Worm (Caenorhabditis elegans) whole organism, L3 larva: ENCODE data around the gene R05G6.3.

Experiments used
- R02D3.7 ChIP-seq: fragments of 150-350 bp; optimal IDR thresholded peaks from 2 replicates; lab custom pipeline; 2014; ENCODE audit warnings: missing biosample characterization, missing genetic modification characterization
- ZK546.5 ChIP-seq: sonication (generic microtip); optimal IDR thresholded peaks from 2 replicates; lab custom pipeline; 2017; ENCODE audit warnings: missing biosample characterization, missing genetic modification characterization
- aly-2 ChIP-seq: fragments of 150-350 bp; optimal IDR thresholded peaks from 2 replicates; lab custom pipeline; 2014; ENCODE audit warnings: missing biosample characterization, missing genetic modification characterization
- ama-1 ChIP-seq: fragments of 150-350 bp; optimal IDR thresholded peaks from 2 replicates; lab custom pipeline; 2018
- ceh-16 ChIP-seq: sonication (generic microtip); optimal IDR thresholded peaks from 2 replicates; lab custom pipeline; 2017; ENCODE audit warnings: missing biosample characterization, missing genetic modification characterization
- ceh-28 ChIP-seq: fragments of 150-350 bp; optimal IDR thresholded peaks from 2 replicates; lab custom pipeline; 2014; ENCODE audit warnings: missing biosample characterization, missing genetic modification reagents, missing genetic modification characterization
- ceh-82 ChIP-seq: fragments of 150-350 bp; optimal IDR thresholded peaks from 2 replicates; lab custom pipeline; 2014; ENCODE audit warnings: missing biosample characterization, missing genetic modification characterization
- ceh-9 ChIP-seq: sonication (generic microtip); optimal IDR thresholded peaks from 2 replicates; lab custom pipeline; 2018; ENCODE audit warnings: missing biosample characterization, missing genetic modification characterization
- daf-12 ChIP-seq: fragments of 150-350 bp; optimal IDR thresholded peaks from 2 replicates; lab custom pipeline; 2014; ENCODE audit warnings: missing biosample characterization, missing genetic modification reagents, missing genetic modification characterization
- egl-27 ChIP-seq: sonication (generic microtip); optimal IDR thresholded peaks from 4 replicates; lab custom pipeline; 2017; ENCODE audit warnings: missing biosample characterization, missing genetic modification reagents, missing genetic modification characterization
- egl-5 ChIP-seq: fragments of 150-350 bp; optimal IDR thresholded peaks from 2 replicates; lab custom pipeline; 2017; ENCODE audit warnings: missing biosample characterization, missing genetic modification reagents, missing genetic modification characterization, inconsistent platforms
- elt-1 ChIP-seq: fragments of 150-350 bp; optimal IDR thresholded peaks from 2 replicates; lab custom pipeline; 2014; ENCODE audit warnings: missing biosample characterization, missing genetic modification characterization
- elt-2 ChIP-seq: sonication (generic microtip); optimal IDR thresholded peaks from 2 replicates; lab custom pipeline; 2016; ENCODE audit warnings: missing genetic modification reagents, mild to moderate bottlenecking, missing genetic modification characterization, missing compliant biosample characterization
- elt-3 ChIP-seq, 3 experiments: fragments of 150-350 bp in 1 of 3; sonication (generic microtip) in 2 of 3; optimal IDR thresholded peaks; 2 replicates in 2 of 3; 4 replicates in 1 of 3; lab custom pipeline; 2014 to 2017; ENCODE audit warnings: missing biosample characterization in 3 of 3, missing genetic modification characterization in 3 of 3
- eor-1 ChIP-seq, 2 experiments: fragments of 150-350 bp; optimal IDR thresholded peaks; 2 replicates each; lab custom pipeline; 2014 to 2018; ENCODE audit warnings: missing biosample characterization in 2 of 2, missing genetic modification characterization in 2 of 2
- fkh-10 ChIP-seq: sonication (generic microtip); optimal IDR thresholded peaks from 2 replicates; lab custom pipeline; 2017; ENCODE audit warnings: missing biosample characterization, missing genetic modification reagents, missing genetic modification characterization
- fkh-2 ChIP-seq: fragments of 150-350 bp; optimal IDR thresholded peaks from 2 replicates; lab custom pipeline; 2014; ENCODE audit warnings: missing biosample characterization, missing genetic modification reagents, missing genetic modification characterization
- fos-1 ChIP-seq: fragments of 150-350 bp; optimal IDR thresholded peaks from 2 replicates; lab custom pipeline; 2014; ENCODE audit warnings: missing biosample characterization, missing genetic modification characterization
- hmg-11 ChIP-seq: sonication (generic microtip); optimal IDR thresholded peaks from 2 replicates; lab custom pipeline; 2016; ENCODE audit warnings: missing genetic modification characterization, missing compliant biosample characterization
- jun-1 ChIP-seq: fragments of 150-350 bp; optimal IDR thresholded peaks from 2 replicates; lab custom pipeline; 2014; ENCODE audit warnings: missing biosample characterization, missing genetic modification reagents, missing genetic modification characterization
- lin-15B ChIP-seq: fragments of 150-350 bp; optimal IDR thresholded peaks from 2 replicates; lab custom pipeline; 2014; ENCODE audit warnings: missing biosample characterization, missing genetic modification characterization
- lin-39 ChIP-seq: fragments of 150-350 bp; optimal IDR thresholded peaks from 2 replicates; lab custom pipeline; 2018; ENCODE audit warnings: missing biosample characterization, missing genetic modification reagents, missing genetic modification characterization
- lsy-12 ChIP-seq: sonication (generic microtip); optimal IDR thresholded peaks from 2 replicates; lab custom pipeline; 2016; ENCODE audit warnings: mild to moderate bottlenecking, missing genetic modification characterization, missing compliant biosample characterization
- mdl-1 ChIP-seq: fragments of 150-350 bp; optimal IDR thresholded peaks from 2 replicates; lab custom pipeline; 2014; ENCODE audit warnings: missing biosample characterization, missing genetic modification characterization
- mml-1 ChIP-seq: fragments of 150-350 bp; sonication (generic microtip); optimal IDR thresholded peaks from 3 replicates; lab custom pipeline; 2014; ENCODE audit warnings: missing biosample characterization, missing genetic modification characterization
- nfya-1 ChIP-seq: sonication (generic microtip); optimal IDR thresholded peaks from 2 replicates; lab custom pipeline; 2017; ENCODE audit warnings: missing genetic modification characterization, mild to moderate bottlenecking, missing compliant biosample characterization, antibody characterized with exemption, moderate library complexity; ENCODE audit not compliant: insufficient read depth
- nhr-11 ChIP-seq: fragments of 150-350 bp; optimal IDR thresholded peaks from 2 replicates; lab custom pipeline; 2014; ENCODE audit warnings: missing biosample characterization, missing genetic modification characterization
- nhr-12 ChIP-seq: fragments of 150-350 bp; optimal IDR thresholded peaks from 2 replicates; lab custom pipeline; 2014; ENCODE audit warnings: missing biosample characterization, missing genetic modification characterization
- nhr-23 ChIP-seq: fragments of 150-350 bp; optimal IDR thresholded peaks from 2 replicates; lab custom pipeline; 2014; ENCODE audit warnings: missing biosample characterization, missing genetic modification reagents, missing genetic modification characterization
- nhr-237 ChIP-seq: fragments of 150-350 bp; optimal IDR thresholded peaks from 2 replicates; lab custom pipeline; 2014; ENCODE audit warnings: missing biosample characterization, missing genetic modification characterization
- nhr-25 ChIP-seq: sonication (generic microtip); optimal IDR thresholded peaks from 2 replicates; lab custom pipeline; 2017; ENCODE audit warnings: missing biosample characterization, missing genetic modification characterization
- nhr-28 ChIP-seq: fragments of 150-350 bp; optimal IDR thresholded peaks from 2 replicates; lab custom pipeline; 2014; ENCODE audit warnings: missing biosample characterization, missing genetic modification characterization
- nhr-43 ChIP-seq: sonication (generic microtip); optimal IDR thresholded peaks from 2 replicates; lab custom pipeline; 2016; ENCODE audit warnings: mild to moderate bottlenecking, missing genetic modification characterization, missing compliant biosample characterization; ENCODE audit not compliant: poor library complexity, severe bottlenecking
- nhr-67 ChIP-seq: fragments of 150-350 bp; optimal IDR thresholded peaks from 2 replicates; lab custom pipeline; 2014; ENCODE audit warnings: missing biosample characterization, missing genetic modification characterization
- nhr-76 ChIP-seq: fragments of 150-350 bp; sonication (generic microtip); optimal IDR thresholded peaks from 5 replicates; lab custom pipeline; 2014; ENCODE audit warnings: missing biosample characterization, missing genetic modification characterization
- nhr-77 ChIP-seq: fragments of 150-350 bp; optimal IDR thresholded peaks from 2 replicates; lab custom pipeline; 2014; ENCODE audit warnings: missing biosample characterization, missing genetic modification characterization
- pha-4 ChIP-seq: fragments of 150-350 bp; optimal IDR thresholded peaks from 2 replicates; lab custom pipeline; 2014; ENCODE audit warnings: missing biosample characterization, missing genetic modification reagents, missing genetic modification characterization
- pqm-1 ChIP-seq: fragments of 150-350 bp; optimal IDR thresholded peaks from 2 replicates; lab custom pipeline; 2017; ENCODE audit warnings: missing biosample characterization, missing genetic modification characterization, inconsistent platforms
- sea-2 ChIP-seq: fragments of 150-350 bp; sonication (generic microtip); optimal IDR thresholded peaks from 4 replicates; lab custom pipeline; 2014; ENCODE audit warnings: missing biosample characterization, missing genetic modification reagents, missing genetic modification characterization
- skn-1 ChIP-seq: fragments of 150-350 bp; optimal IDR thresholded peaks from 2 replicates; lab custom pipeline; 2014; ENCODE audit warnings: missing biosample characterization, missing genetic modification characterization
- snpc-4 ChIP-seq: fragments of 150-350 bp; optimal IDR thresholded peaks from 2 replicates; lab custom pipeline; 2014; ENCODE audit warnings: missing biosample characterization, missing genetic modification characterization
- tbx-2 ChIP-seq: sonication (generic microtip); optimal IDR thresholded peaks from 2 replicates; lab custom pipeline; 2016; ENCODE audit warnings: mild to moderate bottlenecking, missing genetic modification characterization, missing compliant biosample characterization
- unc-39 ChIP-seq: sonication (generic microtip); optimal IDR thresholded peaks from 4 replicates; lab custom pipeline; 2017; ENCODE audit warnings: missing biosample characterization, missing genetic modification characterization
- unc-62 ChIP-seq: fragments of 150-350 bp; sonication (generic microtip); optimal IDR thresholded peaks from 4 replicates; lab custom pipeline; 2014; ENCODE audit warnings: missing biosample characterization, missing genetic modification reagents, missing genetic modification characterization
- zag-1 ChIP-seq: fragments of 150-350 bp; optimal IDR thresholded peaks from 2 replicates; lab custom pipeline; 2014; ENCODE audit warnings: missing biosample characterization, missing genetic modification characterization
- ztf-11 ChIP-seq: fragments of 150-350 bp; optimal IDR thresholded peaks from 2 replicates; lab custom pipeline; 2014; ENCODE audit warnings: missing biosample characterization, missing genetic modification characterization
- ztf-4 ChIP-seq: fragments of 150-350 bp; optimal IDR thresholded peaks from 2 replicates; lab custom pipeline; 2014; ENCODE audit warnings: missing biosample characterization, missing genetic modification characterization

The R05G6.3 gene

ce11 chrIV:7507305-7507704, 9.0 kb upstream of the R05G6.3 start:
- TF ChIP-seq ama-1 (lab: Kevin White, UChicago) = peak; percentile 83
- no peak for TF ChIP-seq ztf-4 (tag; lab: Kevin White, UChicago)
- TF ChIP-seq nhr-25 (tag; lab: Kevin White, UChicago) = peak; percentile 33
- TF ChIP-seq egl-27 = no peak
- no peak for TF ChIP-seq lsy-12
- TF ChIP-seq elt-2 (tag; lab: Kevin White, UChicago) = peak; percentile 37
- TF ChIP-seq eor-1 (tag; optimal IDR thresholded peaks at IDR 0.05; lab: Kevin White, UChicago) = no peak
- peak; percentile 52 for TF ChIP-seq nhr-43 (tag; lab: Kevin White, UChicago)
- no peak for TF ChIP-seq ceh-28 (tag; lab: Kevin White, UChicago)
- no peak for TF ChIP-seq unc-62 (GFP tag; lab: Kevin White, UChicago)
- no peak for TF ChIP-seq nhr-67 (tag; lab: Kevin White, UChicago)
- peak; percentile 29 for TF ChIP-seq nhr-23 (tag; lab: Kevin White, UChicago)
- peak; percentile 66 for TF ChIP-seq pha-4 (tag; lab: Kevin White, UChicago)
- no peak for TF ChIP-seq sea-2 (GFP tag; lab: Kevin White, UChicago)
- TF ChIP-seq skn-1 = no peak
- TF ChIP-seq tbx-2 (tag; lab: Kevin White, UChicago) = no peak
- peak; percentile 23 for TF ChIP-seq lin-15B
- no peak for TF ChIP-seq elt-3 (tag; optimal IDR thresholded peaks at IDR 0.05; lab: Kevin White, UChicago)
- TF ChIP-seq pqm-1 (tag; lab: Kevin White, UChicago) = no peak
- no peak for TF ChIP-seq ztf-11 (tag; lab: Kevin White, UChicago)
- TF ChIP-seq elt-1 (tag; lab: Kevin White, UChicago) = no peak
- TF ChIP-seq jun-1 (tag; lab: Kevin White, UChicago) = no peak
- no peak for TF ChIP-seq nhr-77
- no peak for TF ChIP-seq nhr-28 (tag; lab: Kevin White, UChicago)
- TF ChIP-seq, all 47 proteins: peak for 7

ce11 chrIV:7507841-7508509, 8.4 kb upstream of the R05G6.3 start, which contains the start of the genes vdac-1 and R05G6.5:
Gene vdac-1, minus strand, starts transcription at chrIV:7507891.
Gene R05G6.5, plus strand, starts transcription at chrIV:7508367.
- TF ChIP-seq ztf-4 (tag; lab: Kevin White, UChicago) = no peak
- TF ChIP-seq unc-62 (GFP tag; lab: Kevin White, UChicago) = peak; percentile 18
- no peak for TF ChIP-seq nhr-11
- TF ChIP-seq aly-2 = no peak
- peak; percentile 71 for TF ChIP-seq egl-5 (tag; lab: Kevin White, UChicago)
- TF ChIP-seq sea-2 (GFP tag; lab: Kevin White, UChicago) = no peak
- TF ChIP-seq ceh-28 (tag; lab: Kevin White, UChicago) = peak; percentile 42
- peak; percentile 66 for TF ChIP-seq lsy-12
- TF ChIP-seq unc-39 = no peak
- no peak for TF ChIP-seq ztf-11 (tag; lab: Kevin White, UChicago)
- no peak for TF ChIP-seq daf-12
- TF ChIP-seq nhr-77 = no peak
- no peak for TF ChIP-seq eor-1 (tag; optimal IDR thresholded peaks at IDR 0.05; lab: Kevin White, UChicago)
- no peak for TF ChIP-seq fkh-10
- TF ChIP-seq lin-15B = peak; percentile 90
- no peak for TF ChIP-seq ama-1 (lab: Kevin White, UChicago)
- TF ChIP-seq snpc-4 (tag; lab: Kevin White, UChicago) = peak; percentile 73
- peak; percentile 56 for TF ChIP-seq nhr-76
- TF ChIP-seq ceh-82 (tag; lab: Kevin White, UChicago) = no peak
- no peak for TF ChIP-seq mdl-1 (tag; lab: Kevin White, UChicago)
- TF ChIP-seq skn-1 = no peak
- TF ChIP-seq elt-2 (tag; lab: Kevin White, UChicago) = peak; percentile 87
- no peak for TF ChIP-seq nhr-67 (tag; lab: Kevin White, UChicago)
- peak; percentile 77 for TF ChIP-seq nhr-43 (tag; lab: Kevin White, UChicago)
- peak; percentile 39 for TF ChIP-seq hmg-11 (tag; lab: Kevin White, UChicago)
- TF ChIP-seq elt-1 (tag; lab: Kevin White, UChicago) = peak; percentile 9
- TF ChIP-seq pha-4 (tag; lab: Kevin White, UChicago) = peak; percentile 86
- peak; percentile 75 for TF ChIP-seq R02D3.7 (tag; lab: Kevin White, UChicago)
- no peak for TF ChIP-seq ceh-9 (tag; lab: Kevin White, UChicago)
- TF ChIP-seq nhr-237 (tag; lab: Kevin White, UChicago) = no peak
- peak; percentile 41 for TF ChIP-seq pqm-1 (tag; lab: Kevin White, UChicago)
- peak in 1 of 3 experiments; percentile 9 for TF ChIP-seq elt-3 (tag; optimal IDR thresholded peaks at IDR 0.05; lab: Kevin White, UChicago)
- no peak for TF ChIP-seq nhr-28 (tag; lab: Kevin White, UChicago)
- peak; percentile 76 for TF ChIP-seq lin-39
- no peak for TF ChIP-seq ZK546.5 (tag; lab: Kevin White, UChicago)
- TF ChIP-seq fkh-2 (tag; lab: Kevin White, UChicago) = no peak
- TF ChIP-seq jun-1 (tag; lab: Kevin White, UChicago) = peak; percentile 81
- TF ChIP-seq nhr-23 (tag; lab: Kevin White, UChicago) = peak; percentile 83
- no peak for TF ChIP-seq egl-27
- TF ChIP-seq mml-1 = no peak
- TF ChIP-seq nhr-25 (tag; lab: Kevin White, UChicago) = peak; percentile 84
- no peak for TF ChIP-seq zag-1 (tag; lab: Kevin White, UChicago)
- TF ChIP-seq ceh-16 (tag; lab: Kevin White, UChicago) = no peak
- peak; percentile 92 for TF ChIP-seq nfya-1 (tag; lab: Kevin White, UChicago)
- no peak for TF ChIP-seq fos-1
- no peak for TF ChIP-seq tbx-2 (tag; lab: Kevin White, UChicago)
- TF ChIP-seq nhr-12 (tag; lab: Kevin White, UChicago) = no peak
